Worm (Caenorhabditis elegans): ENCODE results near the gene vps-29.

DNA sequence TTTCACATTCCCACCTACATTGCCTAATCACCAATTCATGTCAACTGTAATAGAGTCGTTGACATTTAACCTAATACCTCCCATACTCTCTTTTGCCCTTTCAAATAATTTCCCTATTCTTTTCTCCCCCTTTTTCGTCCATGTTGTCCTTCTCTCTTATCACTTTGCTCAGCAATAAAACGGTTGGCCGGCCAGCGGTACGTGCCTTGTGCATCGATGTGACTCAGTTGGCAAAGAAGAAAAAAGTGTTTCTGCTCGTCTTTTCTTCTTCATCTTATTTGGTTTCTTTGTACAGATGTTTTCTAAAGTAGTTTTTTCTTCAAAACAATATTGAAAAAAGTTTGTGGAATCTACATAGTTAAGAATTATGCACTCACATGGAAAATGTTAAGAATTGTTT is 21.7 kb upstream of the vps-29 start:
- TF ChIP-seq dve-1 (tag; optimal IDR thresholded peaks at IDR 0.05) (no peak), elt-2 (tag; optimal IDR thresholded peaks at IDR 0.05) (no peak), ama-1 (optimal IDR thresholded peaks at IDR 0.05) (no peak), pqm-1 (tag; optimal IDR thresholded peaks at IDR 0.05) (no peak), F13H6.1 (tag; optimal IDR thresholded peaks at IDR 0.05) (no peak), hlh-30 (tag; optimal IDR thresholded peaks at IDR 0.05; ENCODE audit: insufficient read depth) (no peak), ceh-24 (tag; optimal IDR thresholded peaks at IDR 0.05) (no peak), sox-2 (GFP tag; IDR thresholded peaks at IDR 0.05) (no peak), ets-4 (tag; optimal IDR thresholded peaks at IDR 0.05) (no peak), ceh-31 (tag; optimal IDR thresholded peaks at IDR 0.05) (no peak), ttx-3 (tag; optimal IDR thresholded peaks at IDR 0.05) (no peak), nfya-1 (tag; optimal IDR thresholded peaks at IDR 0.05) (no peak), sdc-2 (tag; optimal IDR thresholded peaks at IDR 0.05) (no peak)

Measured in whole organism, late embryonic.